Fruit fly (Drosophila melanogaster): ENCODE results near the gene CG44362.

dm6 chr3L:11354298-11354757, 43.0 kb upstream of the CG44362 start:
- TF ChIP-seq esn (GFP tag; optimal IDR thresholded peaks at IDR 0.05) (peak; percentile 68), pdm3 (GFP tag; optimal IDR thresholded peaks at IDR 0.05) (peak; percentile 68), net (GFP tag; optimal IDR thresholded peaks at IDR 0.05) (peak; percentile 84), ss (GFP tag; optimal IDR thresholded peaks at IDR 0.05) (peak; percentile 84 to 90), eg (GFP tag; IDR thresholded peaks at IDR 0.05) (peak; percentile 45; the same call in 1 of the 3 replicates), Sox102F (GFP tag; optimal IDR thresholded peaks at IDR 0.05) (peak; percentile 70)
